Fruit fly (Drosophila melanogaster): ENCODE results near the gene CG11307.

Gene CG11307

DNA sequence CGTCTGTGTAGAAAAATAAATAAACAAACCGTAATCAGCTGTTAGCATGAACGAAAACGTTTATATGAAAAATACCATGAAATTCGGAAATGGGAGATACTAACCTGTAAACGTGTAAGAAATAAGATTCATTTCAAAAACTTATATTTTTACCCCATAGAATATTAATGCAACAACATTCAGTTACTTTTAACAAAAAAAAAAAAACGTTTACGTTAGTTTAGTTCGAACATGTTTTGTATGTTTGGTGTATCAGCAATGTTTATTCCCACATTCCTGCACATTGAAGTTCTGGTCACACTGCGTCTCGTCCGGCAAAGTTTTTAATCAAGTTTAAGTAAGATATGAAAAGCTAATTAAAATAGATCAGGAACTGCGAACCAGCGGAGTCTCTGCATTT is at the start of gene CG11307, which contains the start of gene S1P:
TSS of gene CG11307 (plus strand) at position 270 of the 400 bp plus-strand sequence.
TSS of gene S1P (minus strand) at position 23 of the 400 bp plus-strand sequence.
- no peak for TF ChIP-seq noc (tag; optimal IDR thresholded peaks at IDR 0.05)

DNA sequence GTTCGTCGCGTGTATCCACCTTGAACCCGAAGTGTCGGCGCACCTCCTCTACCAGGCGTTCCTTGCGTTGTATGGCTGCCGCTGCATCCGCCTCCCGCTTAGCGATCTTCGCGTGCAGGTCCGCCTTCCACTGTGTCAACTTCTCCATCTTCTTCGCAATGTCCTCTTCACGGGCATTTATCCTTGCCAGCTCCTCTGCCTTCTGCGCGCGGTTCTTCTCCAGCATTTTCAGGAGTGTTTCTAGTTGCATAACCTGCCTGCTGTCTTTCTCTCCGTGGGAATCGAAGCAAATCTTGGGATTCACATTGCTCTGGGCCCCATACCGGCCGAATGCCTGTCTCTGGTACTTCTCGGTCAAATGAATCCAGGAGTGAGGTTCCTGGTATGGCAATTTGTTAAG is 49.2 kb upstream of the CG11307 start:
- TF ChIP-seq noc (tag; optimal IDR thresholded peaks at IDR 0.05) = no peak

DNA sequence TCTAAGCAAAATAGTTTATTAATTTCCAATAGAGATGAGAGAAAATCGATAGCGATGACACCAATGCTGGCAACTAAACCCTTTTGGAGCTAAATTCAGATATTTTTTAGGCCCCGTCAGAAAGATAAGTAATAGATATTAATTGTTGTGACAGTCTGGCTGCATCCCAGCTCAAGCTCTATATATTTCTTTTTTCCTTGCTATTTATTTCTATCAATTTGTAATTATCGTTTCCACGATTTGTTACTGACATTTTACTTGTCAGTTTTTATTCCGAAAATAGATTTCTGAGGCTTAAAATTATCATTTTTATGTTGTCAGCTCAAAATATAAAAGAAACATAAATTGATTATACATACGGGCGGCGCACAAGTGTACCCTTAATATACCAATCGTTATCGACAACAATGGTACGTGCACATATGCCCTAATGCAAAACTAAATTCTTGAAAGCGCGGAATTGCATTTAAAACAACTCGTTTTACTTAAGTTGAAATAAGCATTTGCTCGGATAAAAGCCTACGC is 48.5 kb upstream of the CG11307 start, which contains the start of the genes CRIF and SMC5:
TSS of gene CRIF (minus strand) at position 51 of the 525 bp plus-strand sequence.
TSS of gene SMC5 (plus strand) at position 329 of the 525 bp plus-strand sequence.
- no peak for TF ChIP-seq noc (tag; optimal IDR thresholded peaks at IDR 0.05)

DNA sequence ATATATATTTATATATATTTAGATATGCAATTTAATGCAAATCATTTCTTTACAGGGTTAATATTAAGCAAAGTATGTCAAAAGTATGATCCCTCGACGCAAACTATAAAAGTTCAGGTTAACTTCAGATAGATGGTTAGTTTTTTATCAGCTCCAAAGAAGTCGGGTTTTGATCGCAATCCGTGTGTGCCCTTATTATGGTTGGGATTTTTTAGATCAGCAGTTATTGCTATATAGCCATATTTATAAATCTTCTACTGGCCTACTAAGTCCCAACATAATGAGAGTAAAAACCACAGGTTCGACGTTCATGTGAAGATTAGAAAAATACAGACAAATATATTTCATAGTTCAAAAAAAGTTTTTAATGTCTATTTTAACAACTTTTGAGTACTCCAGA is 43.6 kb upstream of the CG11307 start, which contains the start of gene EMC10:
TSS of gene EMC10 (plus strand) at position 301 of the 400 bp plus-strand sequence.
- TF ChIP-seq noc (tag; optimal IDR thresholded peaks at IDR 0.05) = no peak

DNA sequence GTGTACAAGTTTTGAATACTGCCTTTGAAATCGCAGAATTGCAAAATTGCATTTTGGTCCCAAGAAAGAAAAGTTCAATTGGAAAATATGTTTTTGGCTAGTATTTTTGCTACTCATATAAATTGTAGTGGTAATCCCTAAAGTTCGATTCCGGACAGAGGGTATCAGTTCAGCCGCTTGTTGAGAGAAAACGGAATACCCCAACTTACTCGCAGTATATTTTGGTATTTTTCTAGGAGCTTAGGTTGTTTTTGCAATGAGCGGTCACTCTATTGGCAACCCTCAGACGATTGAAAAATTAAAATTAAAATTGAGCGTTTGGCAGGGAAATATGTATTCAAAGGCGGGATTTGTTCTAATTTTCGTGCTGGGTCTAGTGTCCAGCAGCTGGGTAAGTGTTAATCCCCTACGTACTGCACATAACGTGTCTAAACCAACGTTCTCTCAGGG is 43.1 kb upstream of the CG11307 start:
- no peak for TF ChIP-seq noc (tag; optimal IDR thresholded peaks at IDR 0.05)

DNA sequence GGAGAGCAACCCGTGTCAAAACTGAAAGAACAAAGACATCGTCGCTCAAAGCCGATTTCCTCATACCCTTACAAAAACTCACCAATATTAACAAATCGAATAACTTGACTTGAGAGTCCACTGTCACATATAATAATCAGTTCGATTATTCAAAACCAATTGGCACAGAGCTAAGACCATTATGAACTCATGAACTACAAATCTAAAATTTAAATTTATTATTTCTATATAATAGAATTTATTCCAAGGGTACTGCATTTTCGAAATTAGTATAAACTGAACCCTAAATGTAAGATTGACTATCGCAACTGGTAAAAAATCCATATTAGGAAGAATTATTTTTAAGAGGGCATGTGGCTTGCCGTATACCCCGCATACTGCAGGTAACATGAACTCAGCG is 35.4 kb upstream of the CG11307 start:
- no peak for TF ChIP-seq noc (tag; optimal IDR thresholded peaks at IDR 0.05)

DNA sequence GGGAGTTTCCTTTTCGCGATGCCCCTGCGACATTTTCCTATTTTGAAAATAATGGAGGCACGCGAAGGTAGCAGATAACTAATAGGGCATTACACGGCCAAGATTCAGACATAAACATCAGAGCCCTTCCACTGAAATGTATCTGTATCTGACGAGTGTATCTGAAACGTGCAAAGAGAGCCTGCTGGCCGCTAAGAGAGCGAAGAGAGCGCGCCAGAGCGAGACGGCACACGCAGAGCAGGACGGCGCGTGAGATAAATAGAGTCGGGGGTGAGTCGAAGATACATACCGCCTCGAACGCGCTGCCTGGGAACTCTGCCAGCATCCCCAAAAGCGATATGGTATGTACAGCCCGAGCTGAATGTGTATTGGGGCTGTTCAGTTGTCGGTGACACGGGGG is 32.7 kb upstream of the CG11307 start:
- TF ChIP-seq noc (tag; optimal IDR thresholded peaks at IDR 0.05) = no peak

DNA sequence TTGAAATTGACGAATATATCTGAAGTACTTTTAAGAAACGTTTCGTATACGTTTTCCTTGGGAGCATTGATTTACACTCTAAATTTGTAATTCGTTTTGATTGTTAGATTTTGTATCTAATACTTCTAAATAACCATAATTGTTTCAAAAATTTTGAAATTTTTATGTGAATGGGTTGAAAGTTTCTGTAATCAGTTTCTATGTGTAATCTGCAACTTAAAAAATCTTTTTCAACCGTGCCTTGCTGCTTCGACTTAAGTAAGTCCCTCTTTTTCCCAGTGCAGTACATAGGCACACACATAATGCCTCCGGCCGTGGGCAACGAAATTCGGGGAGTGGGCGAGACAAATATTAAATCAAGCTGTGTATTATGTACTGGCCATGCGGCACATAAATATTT is 32.0 kb upstream of the CG11307 start:
- TF ChIP-seq noc (tag; optimal IDR thresholded peaks at IDR 0.05) = no peak

DNA sequence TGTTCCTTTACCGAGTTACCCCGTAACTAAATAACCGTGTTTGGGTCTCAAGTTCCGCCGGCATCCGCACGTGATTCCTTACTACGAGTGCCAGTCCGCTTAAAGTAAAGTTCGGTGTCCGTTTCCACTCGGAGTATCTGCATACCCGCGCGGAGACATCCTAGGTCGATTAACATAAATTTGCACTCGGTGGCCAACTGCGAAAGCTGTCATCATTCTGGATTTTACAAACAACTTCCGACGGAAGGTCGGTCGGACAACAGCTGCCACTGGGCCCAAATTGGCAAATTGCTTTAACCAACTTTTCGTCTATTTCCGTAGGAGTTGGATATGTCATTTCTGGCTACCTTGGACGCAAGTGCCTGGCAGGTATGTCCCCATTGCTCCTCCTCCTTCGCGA is 30.9 kb upstream of the CG11307 start, which contains the start of gene TfAP-2:
TSS of gene TfAP-2 (plus strand) at position 301 of the 400 bp plus-strand sequence.
- TF ChIP-seq noc (tag; optimal IDR thresholded peaks at IDR 0.05) = no peak

DNA sequence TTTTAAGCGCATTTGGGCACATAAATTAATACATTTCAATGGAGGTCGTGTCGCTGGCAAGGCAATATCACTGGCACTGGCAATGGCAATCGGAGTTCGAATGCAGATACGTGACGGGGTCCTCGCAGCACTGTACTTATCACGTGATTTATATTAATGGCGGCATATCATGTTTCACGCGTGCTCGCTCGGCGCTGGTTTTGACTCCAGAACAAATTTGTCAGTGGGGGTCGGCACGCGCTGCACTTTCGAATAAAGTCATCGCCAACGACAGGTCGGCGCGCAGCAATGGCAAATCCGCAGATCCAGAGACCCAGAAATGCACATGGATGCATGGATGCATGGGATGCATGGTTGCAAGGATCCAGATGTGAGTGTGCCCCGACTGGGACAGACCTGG is 26.2 kb upstream of the CG11307 start:
- TF ChIP-seq noc (tag; optimal IDR thresholded peaks at IDR 0.05) = no peak

DNA sequence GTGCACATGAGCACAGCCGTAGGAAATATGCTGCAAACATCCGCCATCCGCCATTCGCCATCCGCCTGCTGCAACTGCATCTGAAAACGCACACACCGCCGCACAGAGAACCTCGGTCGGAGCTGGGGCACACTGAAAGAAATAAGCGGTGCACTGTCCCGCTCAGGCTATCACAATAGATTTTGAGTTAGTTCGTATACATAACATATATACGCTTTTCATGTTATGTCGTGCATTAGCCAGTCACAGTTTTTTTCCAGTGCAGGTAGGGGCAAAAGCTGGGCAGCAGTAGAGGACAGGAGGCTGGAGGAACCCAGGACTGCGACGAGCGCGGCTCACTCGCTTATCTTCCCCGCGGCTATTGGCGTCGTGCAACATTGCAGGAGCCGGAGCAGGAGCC is 23.0 kb upstream of the CG11307 start:
- no peak for TF ChIP-seq noc (tag; optimal IDR thresholded peaks at IDR 0.05)

DNA sequence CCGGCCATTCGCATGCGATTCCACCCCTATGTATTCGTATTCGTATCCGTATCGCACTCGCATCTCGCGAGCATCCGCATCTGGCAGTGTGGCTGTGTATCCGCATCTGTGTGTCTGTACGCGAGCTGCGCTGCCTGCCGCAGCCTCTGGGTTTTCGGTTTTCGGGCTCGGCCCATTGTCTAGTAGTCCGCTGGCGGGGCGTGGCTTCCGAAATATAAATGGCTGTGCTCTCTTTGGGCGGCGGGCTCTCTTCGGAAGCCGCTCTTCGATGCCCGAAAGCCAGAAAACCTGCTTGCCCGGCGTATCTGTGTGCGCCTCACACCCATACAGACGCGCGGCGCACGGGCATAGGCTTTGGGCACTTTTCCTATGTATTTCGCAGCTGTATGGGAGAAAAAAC is 19.1 kb upstream of the CG11307 start:
- TF ChIP-seq noc (tag; optimal IDR thresholded peaks at IDR 0.05) = no peak

DNA sequence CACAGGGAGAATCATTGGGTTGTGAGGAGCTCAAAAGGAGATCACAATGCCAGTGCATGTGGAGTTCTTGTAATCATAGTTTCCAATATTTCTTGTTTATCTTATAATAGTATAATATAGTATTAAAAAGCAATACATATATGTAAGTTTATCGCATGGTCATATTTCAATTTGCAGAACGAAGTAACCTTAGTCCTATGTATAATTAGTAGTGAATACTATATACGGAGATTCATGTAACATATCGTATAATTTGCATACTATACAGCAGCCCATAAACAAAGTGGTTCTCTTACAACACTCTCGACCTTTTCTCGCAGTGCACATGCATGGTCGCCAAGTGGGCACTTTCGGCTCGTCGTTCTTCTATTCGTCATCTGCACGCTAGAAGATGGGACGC is 15.1 kb upstream of the CG11307 start:
- no peak for TF ChIP-seq noc (tag; optimal IDR thresholded peaks at IDR 0.05)

DNA sequence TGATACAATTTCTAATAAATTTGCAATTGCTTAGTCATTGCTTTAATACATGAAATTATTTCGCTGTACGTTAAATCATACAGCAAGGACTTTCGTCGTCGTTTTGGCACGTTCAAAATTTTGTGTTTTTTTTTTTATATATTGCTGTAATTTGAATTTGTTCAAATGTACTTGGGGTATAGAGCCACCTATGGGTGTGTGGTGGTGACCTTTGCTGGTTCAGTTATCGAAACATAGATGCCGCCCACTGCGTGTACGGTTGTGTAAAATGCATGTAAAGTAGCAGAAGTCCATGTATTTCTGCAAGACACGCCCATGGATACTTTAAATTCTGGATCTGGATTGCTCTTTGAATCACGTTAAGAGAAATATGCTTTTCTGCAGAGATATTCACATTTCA is 13.2 kb upstream of the CG11307 start:
- TF ChIP-seq noc (tag; optimal IDR thresholded peaks at IDR 0.05) = no peak

DNA sequence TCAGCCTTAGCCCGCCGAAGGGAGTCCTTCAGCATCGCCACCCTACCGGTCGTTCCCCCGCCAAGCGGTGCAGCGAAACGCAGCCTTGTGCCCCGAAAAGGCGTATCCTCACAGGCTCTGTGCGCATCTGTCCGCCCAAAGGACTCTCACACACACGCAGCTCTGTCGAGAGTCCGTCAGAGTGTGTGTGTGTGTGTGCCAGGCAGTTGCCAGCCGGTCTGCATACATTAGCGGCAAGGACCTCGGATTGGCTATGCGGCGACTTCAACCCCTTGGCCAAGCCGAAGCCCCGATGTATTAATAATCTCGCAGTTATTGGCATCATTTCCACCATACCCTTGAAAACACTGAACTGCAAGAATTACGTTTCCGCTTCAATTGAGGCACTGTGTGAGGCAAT is 6.9 kb upstream of the CG11307 start:
- no peak for TF ChIP-seq noc (tag; optimal IDR thresholded peaks at IDR 0.05)

DNA sequence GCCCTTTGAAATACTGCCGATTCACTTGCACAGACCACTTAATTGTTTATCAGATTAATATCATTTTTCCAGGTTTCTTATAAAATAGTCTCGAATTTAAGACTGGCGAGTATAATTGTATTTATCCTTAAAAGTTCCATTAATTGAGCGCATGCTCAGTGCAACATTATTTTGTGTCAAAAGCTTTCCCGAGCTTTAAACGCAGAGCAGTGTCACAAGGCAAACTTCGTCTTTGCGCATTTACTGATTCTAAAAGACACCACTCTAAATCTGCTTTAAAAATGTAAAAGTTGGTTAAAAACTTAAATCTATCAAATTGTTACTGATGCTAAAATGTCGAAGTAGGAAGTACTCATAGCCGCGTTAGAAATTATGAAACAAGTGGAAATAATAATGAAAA is 8.1 kb downstream of the CG11307 start, which contains the start of the genes CG7166 and Alg11:
TSS of gene CG7166 (minus strand) at position 101 of the 400 bp plus-strand sequence.
TSS of gene Alg11 (plus strand) at position 260 of the 400 bp plus-strand sequence.
- no peak for TF ChIP-seq noc (tag; optimal IDR thresholded peaks at IDR 0.05)

DNA sequence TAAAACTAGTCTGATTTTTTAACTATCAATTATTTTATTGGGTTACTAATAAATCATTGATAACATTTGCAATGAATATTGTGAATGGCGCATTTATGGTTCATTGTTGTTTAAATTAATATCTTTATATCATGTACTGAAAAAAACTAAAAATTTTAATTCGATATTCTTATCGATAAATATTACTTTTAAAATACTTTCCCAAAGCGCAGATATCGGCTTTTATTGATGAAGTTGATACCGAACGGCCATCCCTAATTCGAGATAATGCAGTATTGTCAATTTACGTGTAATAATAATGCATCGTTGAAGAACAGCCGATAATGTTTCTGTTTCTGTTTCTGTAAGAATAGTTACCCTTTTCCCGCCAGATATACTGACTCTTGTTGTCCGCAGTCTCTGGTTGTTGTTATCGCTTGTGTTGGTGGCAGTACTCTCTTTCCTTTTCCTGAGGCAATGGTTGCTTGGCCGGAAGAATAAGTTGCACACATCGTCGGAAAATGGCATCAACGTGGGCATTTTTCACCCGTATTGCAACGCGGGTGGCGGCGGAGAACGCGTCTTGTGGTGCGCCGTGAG is 8.7 kb downstream of the CG11307 start:
- TF ChIP-seq noc (tag; optimal IDR thresholded peaks at IDR 0.05) = no peak

Measured in whole organism, larva.